Worm (Caenorhabditis elegans) whole organism, young adult: Measurements from ENCODE around the gene F13D12.3.

Experiments
- B0261.1 ChIP-seq: sonication (generic microtip); optimal IDR thresholded peaks from 2 replicates; lab custom pipeline; 2016; ENCODE audit warnings: mild to moderate bottlenecking, missing genetic modification characterization, moderate library complexity, missing compliant biosample characterization
- C06A6.2 ChIP-seq: fragments of 200-800 bp; sonication (Bioruptor generic); conservative IDR thresholded peaks from 2 replicates; pipeline ENCODE4 v1.3.6; 2022; ENCODE audit warnings: missing genetic modification characterization, missing compliant biosample characterization
- C17E4.6 ChIP-seq: fragments of 200-800 bp; sonication (Bioruptor generic); IDR thresholded peaks from 2 replicates; pipeline ENCODE4 v1.3.6; 2022; ENCODE audit warnings: missing genetic modification reagents, missing genetic modification characterization, missing compliant biosample characterization
- D2030.7 ChIP-seq: fragments of 200-800 bp; sonication (Bioruptor generic); IDR thresholded peaks from 2 replicates; pipeline ENCODE4 v1.3.6; 2022; ENCODE audit warnings: missing genetic modification reagents, missing genetic modification characterization, missing compliant biosample characterization
- F37B4.10 ChIP-seq: fragments of 200-800 bp; sonication (Bioruptor generic); IDR thresholded peaks from 2 replicates; pipeline ENCODE4 v1.3.6; 2022; ENCODE audit warnings: missing genetic modification characterization, missing compliant biosample characterization
- F49E8.2 ChIP-seq: sonication (generic microtip); optimal IDR thresholded peaks from 3 replicates; lab custom pipeline; 2017; ENCODE audit warnings: missing genetic modification characterization, mild to moderate bottlenecking, missing compliant biosample characterization, antibody characterized with exemption, moderate library complexity; ENCODE audit not compliant: insufficient read depth
- F52B5.7 ChIP-seq: sonication (generic microtip); optimal IDR thresholded peaks from 2 replicates; lab custom pipeline; 2016; ENCODE audit warnings: mild to moderate bottlenecking, missing genetic modification characterization, missing compliant biosample characterization
- F55B11.4 ChIP-seq: sonication (generic microtip); optimal IDR thresholded peaks from 2 replicates; lab custom pipeline; 2016; ENCODE audit warnings: missing compliant biosample characterization, missing genetic modification characterization, borderline replicate concordance; ENCODE audit not compliant: insufficient read depth
- F57A8.1 ChIP-seq: fragments of 200-800 bp; sonication (Bioruptor generic); optimal IDR thresholded peaks from 2 replicates; lab custom pipeline; 2018; ENCODE audit warnings: mild to moderate bottlenecking, missing genetic modification characterization, moderate library complexity, missing compliant biosample characterization
- K11D2.4 ChIP-seq: fragments of 200-800 bp; sonication (Bioruptor generic); IDR thresholded peaks from 2 replicates; pipeline ENCODE4 v1.3.6; 2022; ENCODE audit warnings: missing genetic modification reagents, missing genetic modification characterization, missing compliant biosample characterization
- K12H6.12 ChIP-seq: fragments of 200-800 bp; sonication (Bioruptor generic); optimal IDR thresholded peaks from 2 replicates; lab custom pipeline; 2018; ENCODE audit warnings: mild to moderate bottlenecking, missing genetic modification characterization, missing compliant biosample characterization
- akir-1 ChIP-seq: fragments of 200-800 bp; sonication (Bioruptor generic); optimal IDR thresholded peaks from 2 replicates; lab custom pipeline; 2018; ENCODE audit warnings: mild to moderate bottlenecking, missing genetic modification characterization, moderate library complexity, missing compliant biosample characterization
- athp-1 ChIP-seq: sonication (generic microtip); optimal IDR thresholded peaks from 2 replicates; lab custom pipeline; 2017; ENCODE audit warnings: mild to moderate bottlenecking, missing genetic modification characterization, missing compliant biosample characterization
- attf-6 ChIP-seq: fragments of 200-800 bp; sonication (Bioruptor generic); IDR thresholded peaks from 2 replicates; pipeline ENCODE4 v1.3.6; 2022; ENCODE audit warnings: missing genetic modification reagents, missing genetic modification characterization, missing compliant biosample characterization
- bed-1 ChIP-seq: fragments of 200-800 bp; sonication (Bioruptor generic); IDR thresholded peaks from 2 replicates; pipeline ENCODE4 v1.3.6; 2022; ENCODE audit warnings: missing genetic modification reagents, missing genetic modification characterization, missing compliant biosample characterization
- ceh-100 ChIP-seq: fragments of 200-800 bp; sonication (Bioruptor generic); IDR thresholded peaks from 2 replicates; pipeline ENCODE4 v1.3.6; 2022; ENCODE audit warnings: missing genetic modification reagents, missing genetic modification characterization, missing compliant biosample characterization
- ceh-58 ChIP-seq: fragments of 200-800 bp; sonication (Bioruptor generic); IDR thresholded peaks from 2 replicates; pipeline ENCODE4 v1.3.6; 2022; ENCODE audit warnings: missing genetic modification characterization, missing compliant biosample characterization
- ceh-91 ChIP-seq: fragments of 200-800 bp; sonication (Bioruptor generic); IDR thresholded peaks from 2 replicates; pipeline ENCODE4 v1.3.6; 2022; ENCODE audit warnings: missing genetic modification reagents, missing genetic modification characterization, missing compliant biosample characterization
- die-1 ChIP-seq: sonication (generic microtip); optimal IDR thresholded peaks from 2 replicates; lab custom pipeline; 2016; ENCODE audit warnings: missing genotype, mild to moderate bottlenecking, missing genetic modification characterization, missing compliant biosample characterization
- dpff-1 ChIP-seq: sonication (generic microtip); optimal IDR thresholded peaks from 2 replicates; lab custom pipeline; 2017; ENCODE audit warnings: mild to moderate bottlenecking, missing genetic modification characterization, missing compliant biosample characterization
- egl-44 ChIP-seq: fragments of 200-800 bp; sonication (Bioruptor generic); IDR thresholded peaks from 2 replicates; pipeline ENCODE4 v1.3.6; 2022; ENCODE audit warnings: missing genetic modification reagents, missing genetic modification characterization, missing compliant biosample characterization
- ekl-4 ChIP-seq: fragments of 200-800 bp; sonication (Bioruptor generic); IDR thresholded peaks from 2 replicates; pipeline ENCODE4 v1.3.6; 2022; ENCODE audit warnings: missing genetic modification reagents, missing genetic modification characterization, missing compliant biosample characterization
- ets-4 ChIP-seq: fragments of 200-800 bp; sonication (Bioruptor generic); optimal IDR thresholded peaks from 2 replicates; lab custom pipeline; 2018; ENCODE audit warnings: mild to moderate bottlenecking, missing genetic modification characterization, missing compliant biosample characterization
- hmg-1.2 ChIP-seq: fragments of 200-800 bp; sonication (Bioruptor generic); IDR thresholded peaks from 2 replicates; pipeline ENCODE4 v1.3.6; 2022; ENCODE audit warnings: missing genetic modification reagents, missing genetic modification characterization, missing compliant biosample characterization
- hmg-20 ChIP-seq: fragments of 200-800 bp; sonication (Bioruptor generic); IDR thresholded peaks from 2 replicates; pipeline ENCODE4 v1.3.6; 2022; ENCODE audit warnings: missing genetic modification reagents, missing genetic modification characterization, missing compliant biosample characterization
- hrde-1 ChIP-seq: sonication (generic microtip); optimal IDR thresholded peaks from 2 replicates; lab custom pipeline; 2016; ENCODE audit warnings: missing genetic modification characterization, mild to moderate bottlenecking, missing compliant biosample characterization, moderate library complexity, missing genotype, missing genetic modification reagents, borderline replicate concordance
- let-607 ChIP-seq, 2 experiments: fragments of 200-800 bp in 1 of 2; sonication (Bioruptor generic) in 1 of 2; sonication (generic microtip) in 1 of 2; optimal IDR thresholded peaks; 2 replicates each; lab custom pipeline; 2016 to 2018; ENCODE audit warnings: mild to moderate bottlenecking in 2 of 2, missing compliant biosample characterization in 2 of 2, missing genetic modification characterization in 2 of 2, moderate library complexity in 2 of 2, missing genotype in 1 of 2
- lin-35 ChIP-seq, 3 experiments: fragments of 150-350 bp in 2 of 3; sonication (generic microtip) in 1 of 3; optimal IDR thresholded peaks; 2 replicates each; lab custom pipeline; 2014 to 2018; ENCODE audit warnings: missing biosample characterization in 3 of 3, missing genetic modification characterization in 3 of 3, missing genetic modification reagents in 3 of 3
- mcd-1 ChIP-seq: fragments of 200-800 bp; sonication (Bioruptor generic); IDR thresholded peaks from 2 replicates; pipeline ENCODE4 v1.3.6; 2022; ENCODE audit warnings: missing genetic modification reagents, missing genetic modification characterization, missing compliant biosample characterization
- mel-28 ChIP-seq: sonication (generic microtip); optimal IDR thresholded peaks from 2 replicates; lab custom pipeline; 2016; ENCODE audit warnings: borderline replicate concordance, mild to moderate bottlenecking, missing genetic modification characterization, missing compliant biosample characterization
- nfya-2 ChIP-seq: fragments of 200-800 bp; sonication (Bioruptor generic); IDR thresholded peaks from 2 replicates; pipeline ENCODE4 v1.3.6; 2022; ENCODE audit warnings: missing genetic modification reagents, missing genetic modification characterization, missing compliant biosample characterization
- nfyb-1 ChIP-seq: fragments of 200-800 bp; sonication (Bioruptor generic); IDR thresholded peaks from 2 replicates; pipeline ENCODE4 v1.3.6; 2022; ENCODE audit warnings: missing genetic modification reagents, missing genetic modification characterization, missing compliant biosample characterization
- nhr-179 ChIP-seq: sonication (generic microtip); optimal IDR thresholded peaks from 2 replicates; lab custom pipeline; 2016; ENCODE audit warnings: mild to moderate bottlenecking, missing genetic modification characterization, missing compliant biosample characterization
- nhr-90 ChIP-seq: sonication (generic microtip); optimal IDR thresholded peaks from 2 replicates; lab custom pipeline; 2016; ENCODE audit warnings: missing genotype, mild to moderate bottlenecking, missing genetic modification characterization, missing compliant biosample characterization
- pha-4 ChIP-seq: fragments of 150-350 bp; sonication (generic microtip); optimal IDR thresholded peaks from 2 replicates; lab custom pipeline; 2014; ENCODE audit warnings: missing biosample characterization, missing genetic modification reagents, missing genetic modification characterization
- rcor-1 ChIP-seq: fragments of 200-800 bp; sonication (Bioruptor generic); IDR thresholded peaks from 2 replicates; pipeline ENCODE4 v1.3.6; 2022; ENCODE audit warnings: missing genetic modification reagents, missing genetic modification characterization, missing compliant biosample characterization
- rpc-1 ChIP-seq, 2 experiments: fragments of 150-350 bp in 1 of 2; sonication (generic microtip) in 1 of 2; optimal IDR thresholded peaks; 2 replicates each; lab custom pipeline; 2014 to 2018; ENCODE audit warnings: missing biosample characterization in 1 of 2, missing genetic modification characterization in 1 of 2, missing genetic modification reagents in 1 of 2, missing genotype in 1 of 2
- sdz-38 ChIP-seq: sonication (generic microtip); optimal IDR thresholded peaks from 2 replicates; lab custom pipeline; 2016; ENCODE audit warnings: missing genotype, missing genetic modification characterization, missing compliant biosample characterization
- snpc-3.4 ChIP-seq: sonication (generic microtip); optimal IDR thresholded peaks from 2 replicates; lab custom pipeline; 2017; ENCODE audit warnings: missing genetic modification characterization, mild to moderate bottlenecking, missing compliant biosample characterization, antibody characterized with exemption, moderate library complexity, missing genotype, missing genetic modification reagents
- snpc-4 ChIP-seq, 5 experiments: fragments of 150-350 bp in 1 of 5; sonication (generic microtip) in 4 of 5; optimal IDR thresholded peaks; 2 replicates each; lab custom pipeline; 2014 to 2018; ENCODE audit warnings: missing genetic modification characterization in 5 of 5, missing biosample characterization in 3 of 5, antibody characterized with exemption in 2 of 5, mild to moderate bottlenecking in 2 of 5, missing compliant biosample characterization in 2 of 5, missing genotype in 2 of 5, moderate library complexity in 2 of 5, missing genetic modification reagents in 1 of 5
- somi-1 ChIP-seq: fragments of 200-800 bp; sonication (Bioruptor generic); optimal IDR thresholded peaks from 2 replicates; lab custom pipeline; 2018; ENCODE audit warnings: mild to moderate bottlenecking, missing genetic modification characterization, missing compliant biosample characterization
- unc-130 ChIP-seq: sonication (generic microtip); optimal IDR thresholded peaks from 2 replicates; lab custom pipeline; 2016; ENCODE audit warnings: missing genetic modification reagents, missing genetic modification characterization, missing compliant biosample characterization
- unc-62 ChIP-seq: fragments of 150-350 bp; optimal IDR thresholded peaks from 2 replicates; lab custom pipeline; 2014; ENCODE audit warnings: missing biosample characterization, missing genetic modification reagents, missing genetic modification characterization
- zfh-2 ChIP-seq: fragments of 200-800 bp; sonication (Bioruptor generic); conservative IDR thresholded peaks from 2 replicates; pipeline ENCODE4 v1.3.6; 2022; ENCODE audit warnings: missing genetic modification reagents, missing genetic modification characterization, missing compliant biosample characterization
- ztf-26 ChIP-seq: sonication (generic microtip); optimal IDR thresholded peaks from 2 replicates; lab custom pipeline; 2017; ENCODE audit warnings: missing genetic modification characterization, missing compliant biosample characterization
- ztf-28 ChIP-seq: fragments of 200-800 bp; sonication (Bioruptor generic); IDR thresholded peaks from 2 replicates; pipeline ENCODE4 v1.3.6; 2022; ENCODE audit warnings: missing genetic modification reagents, missing genetic modification characterization, missing compliant biosample characterization
- ztf-3 ChIP-seq: fragments of 200-800 bp; sonication (Bioruptor generic); optimal IDR thresholded peaks from 2 replicates; lab custom pipeline; 2018; ENCODE audit warnings: mild to moderate bottlenecking, missing genetic modification characterization, missing compliant biosample characterization

F13D12.3 gene

DNA sequence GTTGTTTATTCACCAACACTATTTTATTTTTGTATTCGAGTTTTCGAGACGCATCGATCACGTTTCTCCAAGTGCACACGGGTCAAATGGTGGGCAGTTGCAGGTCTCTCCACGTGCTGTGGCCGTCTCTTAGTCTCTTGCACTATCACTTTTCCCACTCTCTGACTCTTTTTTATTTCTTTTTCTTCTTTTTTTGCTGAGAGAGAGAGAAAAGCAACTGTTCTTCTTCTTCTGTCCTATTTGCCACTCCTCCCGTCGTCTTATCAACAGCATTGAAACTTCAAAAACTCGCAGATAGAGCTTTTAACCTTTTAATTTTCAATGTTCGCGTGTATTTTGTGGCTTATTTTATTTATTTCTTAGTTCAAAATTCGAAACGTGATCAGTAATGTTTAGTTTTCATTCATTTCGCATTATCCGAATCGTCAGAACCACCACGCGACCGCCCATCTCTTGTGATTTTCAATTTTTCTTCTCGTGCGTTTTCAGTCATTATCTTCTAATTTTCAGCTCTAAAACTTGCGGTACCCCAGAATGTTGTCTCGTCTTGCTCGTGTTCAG, 8.4 kb downstream of the F13D12.3 start, which contains the start of gene alh-8 (continued):
- TF ChIP-seq athp-1 (tag; lab: Kevin White, UChicago) (peak; percentile 5), F57A8.1 (GFP tag; lab: Kevin White, UChicago) (no peak), ztf-28 (no peak), pha-4 (tag; lab: Kevin White, UChicago) (no peak), F37B4.10 (no peak), nfya-2 (GFP tag; lab: Robert Waterston, UW) (no peak), hrde-1 (no peak), hmg-1.2 (GFP tag; lab: Robert Waterston, UW) (peak; percentile 33; the same call in 1 of the 2 replicates), F52B5.7 (tag; lab: Kevin White, UChicago) (no peak), egl-44 (GFP tag; lab: Robert Waterston, UW) (no peak), C17E4.6 (GFP tag; lab: Robert Waterston, UW) (no peak), F55B11.4 (tag; lab: Kevin White, UChicago) (no peak), F49E8.2 (tag; lab: Kevin White, UChicago) (no peak), mcd-1 (peak; percentile 62), unc-62 (GFP tag; lab: Kevin White, UChicago) (no peak), lin-35 (GFP tag; optimal IDR thresholded peaks at IDR 0.05; lab: Kevin White, UChicago) (no peak), sdz-38 (tag; lab: Kevin White, UChicago) (no peak), ekl-4 (GFP tag; lab: Robert Waterston, UW) (peak; percentile 63), K11D2.4 (GFP tag; lab: Robert Waterston, UW) (no peak), akir-1 (GFP tag; lab: Kevin White, UChicago) (no peak), nhr-179 (no peak), ztf-26 (tag; lab: Kevin White, UChicago) (peak; percentile 40), attf-6 (GFP tag; lab: Robert Waterston, UW) (no peak), K12H6.12 (tag; lab: Kevin White, UChicago) (peak; percentile 43), rpc-1 (optimal IDR thresholded peaks at IDR 0.05; lab: Kevin White, UChicago) (no peak), rpc-1 (tag; optimal IDR thresholded peaks at IDR 0.05; lab: Kevin White, UChicago) (no peak), ceh-100 (GFP tag; lab: Robert Waterston, UW) (no peak), snpc-4 (GFP tag; optimal IDR thresholded peaks at IDR 0.05; lab: Kevin White, UChicago) (no peak), snpc-4 (tag; optimal IDR thresholded peaks at IDR 0.05; lab: Kevin White, UChicago) (peak in 1 of 4 experiments; percentile 24), let-607 (tag; optimal IDR thresholded peaks at IDR 0.05; lab: Kevin White, UChicago) (no peak), C06A6.2 (GFP tag; lab: Robert Waterston, UW) (no peak), B0261.1 (tag; lab: Kevin White, UChicago) (no peak), dpff-1 (tag; lab: Kevin White, UChicago) (no peak), ceh-58 (GFP tag; lab: Robert Waterston, UW) (no peak), die-1 (tag; lab: Kevin White, UChicago) (peak; percentile 42), hmg-20 (GFP tag; lab: Robert Waterston, UW) (no peak), D2030.7 (GFP tag; lab: Robert Waterston, UW) (0 out of 2 replicates have a peak, but pooled peaks have one; percentile 14), nhr-90 (tag; lab: Kevin White, UChicago) (peak; percentile 5), ceh-91 (GFP tag; lab: Robert Waterston, UW) (no peak), snpc-3.4 (tag; lab: Kevin White, UChicago) (peak; percentile 3), zfh-2 (GFP tag; lab: Robert Waterston, UW) (no peak), unc-130 (GFP tag; lab: Kevin White, UChicago) (no peak), ztf-3 (GFP tag; lab: Kevin White, UChicago) (no peak), bed-1 (GFP tag; lab: Robert Waterston, UW) (no peak), ets-4 (GFP tag; lab: Kevin White, UChicago) (no peak), nfyb-1 (GFP tag; lab: Robert Waterston, UW) (0 out of 2 replicates have a peak, but pooled peaks have one; percentile 50), rcor-1 (GFP tag; lab: Robert Waterston, UW) (peak; percentile 36; the same call in 1 of the 2 replicates), somi-1 (GFP tag; lab: Kevin White, UChicago) (peak; percentile 68), mel-28 (tag; lab: Kevin White, UChicago) (no peak)
